Worm (Caenorhabditis elegans) whole organism, midembryonic: ENCODE data around the gene str-112.

ENCODE experiments used
- cog-1 ChIP-seq: sonication (generic microtip); optimal IDR thresholded peaks from 2 replicates; lab custom pipeline; 2016; ENCODE audit warnings: missing genetic modification characterization, missing compliant biosample characterization
- flt-1 ChIP-seq: fragments of 200-800 bp; sonication (Bioruptor generic); IDR thresholded peaks from 2 replicates; pipeline ENCODE4 v1.3.6; 2022; ENCODE audit warnings: missing genetic modification characterization, missing compliant biosample characterization
- klf-2 ChIP-seq: fragments of 200-800 bp; sonication (Bioruptor generic); conservative IDR thresholded peaks from 2 replicates; pipeline ENCODE4 v1.3.6; 2022; ENCODE audit warnings: missing genetic modification reagents, missing genetic modification characterization, missing compliant biosample characterization
- med-1 ChIP-seq: sonication (generic microtip); optimal IDR thresholded peaks from 2 replicates; lab custom pipeline; 2017; ENCODE audit warnings: missing genetic modification characterization, mild to moderate bottlenecking, missing compliant biosample characterization, antibody characterized with exemption, missing genetic modification reagents; ENCODE audit not compliant: insufficient read depth
- ztf-29 ChIP-seq: fragments of 200-800 bp; sonication (Bioruptor generic); IDR thresholded peaks from 2 replicates; pipeline ENCODE4 v1.3.6; 2022; ENCODE audit warnings: missing genetic modification reagents, missing genetic modification characterization, missing compliant biosample characterization

ce11 chrV:7175201-7175600 is 37.0 kb upstream of the str-112 start, which contains the start of gene lgc-39:
- no peak for TF ChIP-seq ztf-29
- no peak for TF ChIP-seq cog-1
- TF ChIP-seq med-1, result no peak
- TF ChIP-seq flt-1 (GFP tag; lab: Robert Waterston, UW), result no peak
- no peak for TF ChIP-seq klf-2 (GFP tag; lab: Robert Waterston, UW)
